Worm (Caenorhabditis elegans): ENCODE data around the gene Y48E1B.17.

DNA sequence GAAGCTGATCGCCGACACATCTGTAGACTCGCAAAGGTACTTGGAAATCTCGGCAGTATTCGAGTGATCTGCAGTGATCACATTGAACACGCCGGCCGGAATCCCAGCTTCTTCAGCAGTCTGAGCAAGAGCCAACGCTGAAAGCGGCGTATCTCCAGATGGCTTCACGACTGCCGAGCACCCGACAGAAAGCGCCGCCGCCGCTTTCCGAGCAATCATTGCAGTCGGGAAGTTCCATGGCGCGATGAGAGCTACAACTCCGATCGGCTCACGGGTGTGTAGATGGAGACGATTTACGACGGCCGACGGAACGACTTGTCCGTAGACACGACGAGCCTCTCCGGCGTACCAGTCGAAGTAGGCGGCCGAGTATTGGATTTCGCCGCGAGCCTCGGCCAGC, 51.0 kb downstream of the Y48E1B.17 start:
- no peak for TF ChIP-seq mdl-1 (tag; optimal IDR thresholded peaks at IDR 0.05)
- TF ChIP-seq R02D3.7 (tag; optimal IDR thresholded peaks at IDR 0.05): no peak
- TF ChIP-seq hlh-30 (tag; optimal IDR thresholded peaks at IDR 0.05; ENCODE audit: insufficient read depth): no peak
- TF ChIP-seq pha-4 (GFP tag; IDR thresholded peaks at IDR 0.05): no peak
- TF ChIP-seq pha-4 (tag; optimal IDR thresholded peaks at IDR 0.05): no peak
- TF ChIP-seq pqm-1 (tag; optimal IDR thresholded peaks at IDR 0.05): no peak
- no peak for TF ChIP-seq fkh-10 (GFP tag; optimal IDR thresholded peaks at IDR 0.05)
- 0 out of 2 replicates have a peak, but pooled peaks have one; percentile 26 for TF ChIP-seq daf-8 (GFP tag; IDR thresholded peaks at IDR 0.05)
- no peak for TF ChIP-seq nhr-76 (tag; optimal IDR thresholded peaks at IDR 0.05)
- TF ChIP-seq nhr-28 (tag; optimal IDR thresholded peaks at IDR 0.05): no peak
- no peak for TF ChIP-seq lsy-2 (tag; optimal IDR thresholded peaks at IDR 0.05)
- no peak for TF ChIP-seq spr-3 (GFP tag; optimal IDR thresholded peaks at IDR 0.05)
- no peak for TF ChIP-seq aly-2 (tag; optimal IDR thresholded peaks at IDR 0.05)
- no peak for TF ChIP-seq ces-1 (GFP tag; optimal IDR thresholded peaks at IDR 0.05)
- TF ChIP-seq nhr-10 (tag; optimal IDR thresholded peaks at IDR 0.05): no peak

Measured in whole organism, L4 larva.